Worm (Caenorhabditis elegans) whole organism, mixed stage, embryonic: Measurements from ENCODE around the gene F26D11.13.

Experiments
- M03D4.4 ChIP-seq: sonication (generic microtip); optimal IDR thresholded peaks from 2 replicates; lab custom pipeline; 2017; ENCODE audit warnings: mild to moderate bottlenecking, missing genetic modification characterization, missing compliant biosample characterization
- bed-3 ChIP-seq: fragments of 200-800 bp; sonication (Bioruptor generic); optimal IDR thresholded peaks from 3 replicates; lab custom pipeline; 2018; ENCODE audit warnings: mild to moderate bottlenecking, missing genetic modification characterization, moderate library complexity, missing compliant biosample characterization
- blmp-1 ChIP-seq: fragments of 150-350 bp; optimal IDR thresholded peaks from 2 replicates; lab custom pipeline; 2014; ENCODE audit warnings: missing biosample characterization, missing genetic modification characterization
- ceh-39 ChIP-seq: fragments of 150-350 bp; optimal IDR thresholded peaks from 2 replicates; lab custom pipeline; 2014; ENCODE audit warnings: missing biosample characterization, missing genetic modification characterization
- ceh-43 ChIP-seq: fragments of 200-800 bp; sonication (Bioruptor generic); optimal IDR thresholded peaks from 2 replicates; lab custom pipeline; 2018; ENCODE audit warnings: mild to moderate bottlenecking, missing genetic modification characterization, moderate library complexity, missing compliant biosample characterization
- ceh-83 ChIP-seq: fragments of 200-800 bp; sonication (Bioruptor generic); optimal IDR thresholded peaks from 2 replicates; lab custom pipeline; 2018; ENCODE audit warnings: mild to moderate bottlenecking, missing genetic modification characterization, missing compliant biosample characterization
- ces-1 ChIP-seq: fragments of 150-350 bp; optimal IDR thresholded peaks from 2 replicates; lab custom pipeline; 2014; ENCODE audit warnings: missing biosample characterization, missing genetic modification reagents, missing genetic modification characterization
- cnd-1 ChIP-seq: fragments of 200-800 bp; sonication (Bioruptor generic); optimal IDR thresholded peaks from 2 replicates; lab custom pipeline; 2018; ENCODE audit warnings: mild to moderate bottlenecking, missing genetic modification characterization, missing compliant biosample characterization
- drap-1 ChIP-seq: fragments of 200-800 bp; sonication (Bioruptor generic); optimal IDR thresholded peaks from 3 replicates; lab custom pipeline; 2018; ENCODE audit warnings: mild to moderate bottlenecking, missing genetic modification characterization, missing compliant biosample characterization
- elt-1 ChIP-seq: sonication (generic microtip); optimal IDR thresholded peaks from 2 replicates; lab custom pipeline; 2017; ENCODE audit warnings: missing genetic modification characterization, mild to moderate bottlenecking, missing compliant biosample characterization, antibody characterized with exemption, moderate library complexity, borderline replicate concordance; ENCODE audit not compliant: insufficient read depth
- elt-3 ChIP-seq: fragments of 150-350 bp; optimal IDR thresholded peaks from 2 replicates; lab custom pipeline; 2014; ENCODE audit warnings: missing biosample characterization, missing genetic modification characterization
- flh-1 ChIP-seq: fragments of 200-800 bp; sonication (Bioruptor generic); optimal IDR thresholded peaks from 2 replicates; lab custom pipeline; 2018; ENCODE audit warnings: mild to moderate bottlenecking, missing genetic modification characterization, moderate library complexity, missing compliant biosample characterization
- ham-2 ChIP-seq: fragments of 200-800 bp; sonication (Bioruptor generic); optimal IDR thresholded peaks from 2 replicates; lab custom pipeline; 2018; ENCODE audit warnings: mild to moderate bottlenecking, missing genetic modification characterization, missing compliant biosample characterization
- hlh-1 ChIP-seq: fragments of 150-350 bp; optimal IDR thresholded peaks from 2 replicates; lab custom pipeline; 2014; ENCODE audit warnings: missing biosample characterization, missing genetic modification reagents, missing genetic modification characterization
- lin-13 ChIP-seq: fragments of 150-350 bp; optimal IDR thresholded peaks from 2 replicates; lab custom pipeline; 2014; ENCODE audit warnings: missing biosample characterization, missing genetic modification characterization
- lin-32 ChIP-seq: fragments of 200-800 bp; sonication (Bioruptor generic); optimal IDR thresholded peaks from 2 replicates; lab custom pipeline; 2018; ENCODE audit warnings: mild to moderate bottlenecking, missing genetic modification characterization, missing compliant biosample characterization
- lsy-2 ChIP-seq: fragments of 150-350 bp; optimal IDR thresholded peaks from 2 replicates; lab custom pipeline; 2014; ENCODE audit warnings: missing biosample characterization, missing genetic modification characterization
- mab-5 ChIP-seq: fragments of 150-350 bp; optimal IDR thresholded peaks from 2 replicates; lab custom pipeline; 2014; ENCODE audit warnings: missing biosample characterization, missing genetic modification characterization
- mep-1 ChIP-seq: fragments of 150-350 bp; optimal IDR thresholded peaks from 2 replicates; lab custom pipeline; 2017; ENCODE audit warnings: missing biosample characterization, missing genetic modification reagents, missing genetic modification characterization, inconsistent platforms
- mls-2 ChIP-seq: sonication (generic microtip); optimal IDR thresholded peaks from 2 replicates; lab custom pipeline; 2016; ENCODE audit warnings: mild to moderate bottlenecking, missing genetic modification characterization, moderate library complexity, missing compliant biosample characterization
- nhr-12 ChIP-seq: fragments of 150-350 bp; optimal IDR thresholded peaks from 2 replicates; lab custom pipeline; 2014; ENCODE audit warnings: missing biosample characterization, missing genetic modification characterization
- nhr-2 ChIP-seq: fragments of 150-350 bp; optimal IDR thresholded peaks from 2 replicates; lab custom pipeline; 2014; ENCODE audit warnings: missing biosample characterization, missing genetic modification characterization
- nhr-237 ChIP-seq: fragments of 150-350 bp; optimal IDR thresholded peaks from 2 replicates; lab custom pipeline; 2014; ENCODE audit warnings: missing biosample characterization, missing genetic modification characterization
- pha-4 ChIP-seq: fragments of 150-350 bp; optimal IDR thresholded peaks from 2 replicates; lab custom pipeline; 2018; ENCODE audit warnings: missing biosample characterization, missing genetic modification reagents, missing genetic modification characterization
- sem-2 ChIP-seq: fragments of 200-800 bp; sonication (Bioruptor generic); optimal IDR thresholded peaks from 2 replicates; lab custom pipeline; 2018; ENCODE audit warnings: mild to moderate bottlenecking, missing genetic modification characterization, missing compliant biosample characterization
- snpc-4 ChIP-seq: fragments of 150-350 bp; optimal IDR thresholded peaks from 2 replicates; lab custom pipeline; 2014; ENCODE audit warnings: missing biosample characterization, missing genetic modification characterization
- sptf-1 ChIP-seq: sonication (generic microtip); optimal IDR thresholded peaks from 2 replicates; lab custom pipeline; 2017; ENCODE audit warnings: mild to moderate bottlenecking, missing genetic modification characterization, moderate library complexity, missing compliant biosample characterization
- tbx-8 ChIP-seq: fragments of 200-800 bp; sonication (Bioruptor generic); optimal IDR thresholded peaks from 2 replicates; lab custom pipeline; 2018; ENCODE audit warnings: mild to moderate bottlenecking, missing genetic modification characterization, moderate library complexity, missing compliant biosample characterization
- unc-120 ChIP-seq: sonication (generic microtip); optimal IDR thresholded peaks from 2 replicates; lab custom pipeline; 2017; ENCODE audit warnings: missing genetic modification characterization, missing compliant biosample characterization; ENCODE audit not compliant: poor library complexity, severe bottlenecking
- unc-62 ChIP-seq: fragments of 150-350 bp; optimal IDR thresholded peaks from 2 replicates; lab custom pipeline; 2014; ENCODE audit warnings: missing biosample characterization, missing genetic modification reagents, missing genetic modification characterization
- zip-8 ChIP-seq: fragments of 150-350 bp; optimal IDR thresholded peaks from 2 replicates; lab custom pipeline; 2014; ENCODE audit warnings: missing biosample characterization, missing genetic modification characterization
- ztf-11 ChIP-seq: fragments of 150-350 bp; optimal IDR thresholded peaks from 2 replicates; lab custom pipeline; 2014; ENCODE audit warnings: missing biosample characterization, missing genetic modification characterization

Gene F26D11.13

DNA sequence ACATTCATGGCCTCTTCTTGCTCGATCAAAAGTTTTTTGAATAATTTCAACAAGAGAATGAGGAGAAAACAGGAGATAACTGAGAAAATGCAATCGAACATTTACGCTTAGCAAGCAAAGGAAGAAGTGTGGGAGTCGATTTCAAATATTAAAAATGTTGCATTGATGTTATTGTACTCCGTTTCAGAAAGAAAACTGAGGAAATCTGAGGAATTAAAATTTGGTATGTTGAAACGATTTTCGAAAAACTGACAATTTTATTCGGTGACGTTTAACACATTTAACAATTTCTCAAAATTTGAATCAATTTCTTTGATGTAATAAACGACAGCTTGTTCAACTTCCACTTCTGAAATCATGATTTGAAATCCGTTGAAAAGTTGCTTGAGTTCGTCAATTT lies at the start of gene F26D11.13:
F26D11.13 (minus strand) TSS at position 101 of the 400 bp plus-strand sequence.
- TF ChIP-seq tbx-8 (GFP tag; lab: Kevin White, UChicago) (no peak), mab-5 (tag; lab: Kevin White, UChicago) (no peak), unc-120 (no peak), unc-62 (no peak), ham-2 (no peak), sptf-1 (no peak), cnd-1 (tag; lab: Kevin White, UChicago) (no peak), nhr-237 (tag; lab: Kevin White, UChicago) (no peak), lsy-2 (tag; lab: Kevin White, UChicago) (no peak), lin-32 (GFP tag; lab: Kevin White, UChicago) (no peak), elt-3 (tag; lab: Kevin White, UChicago) (no peak), snpc-4 (tag; lab: Kevin White, UChicago) (no peak), ceh-39 (tag; lab: Kevin White, UChicago) (no peak), hlh-1 (tag; lab: Kevin White, UChicago) (no peak), ceh-83 (no peak), ceh-43 (GFP tag; lab: Kevin White, UChicago) (no peak), sem-2 (GFP tag; lab: Kevin White, UChicago) (no peak), pha-4 (tag; lab: Kevin White, UChicago) (no peak)

DNA sequence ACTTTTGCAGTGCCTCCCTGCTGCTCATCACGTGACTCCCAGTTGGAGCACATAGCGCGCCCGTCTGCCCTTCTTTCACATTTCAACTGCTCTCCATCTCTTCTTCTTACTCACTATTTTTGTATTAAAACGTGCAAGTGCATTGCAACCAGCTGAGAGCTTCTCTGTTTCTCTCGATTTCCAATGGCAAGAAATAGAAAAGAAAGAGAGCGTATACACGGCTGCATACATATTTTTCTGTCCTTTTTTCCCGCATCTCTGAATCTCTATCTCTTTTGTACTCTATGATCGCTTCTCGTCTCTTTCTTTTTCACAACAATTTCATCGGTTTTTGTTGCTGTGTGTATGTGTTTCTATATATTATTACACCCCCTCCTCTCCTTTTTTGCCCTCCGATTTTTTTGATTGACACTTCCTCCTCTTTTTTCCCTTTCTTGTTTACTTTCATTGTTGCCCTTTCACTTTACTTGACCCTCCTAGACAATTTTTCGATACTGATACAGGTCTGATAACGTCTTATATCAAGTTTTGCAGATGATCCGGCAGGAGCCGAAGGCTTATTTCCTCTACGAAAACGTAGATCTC lies 46.6 kb upstream of the F26D11.13 start, which contains the start of gene Y97E10AR.1:
Y97E10AR.1 (plus strand) TSS at position 535 of the 585 bp plus-strand sequence.
- TF ChIP-seq zip-8 (tag; lab: Kevin White, UChicago), result no peak
- TF ChIP-seq mls-2 (tag; lab: Kevin White, UChicago), result peak; percentile 55
- no peak for TF ChIP-seq ztf-11 (tag; lab: Kevin White, UChicago)
- TF ChIP-seq mep-1 (tag; lab: Kevin White, UChicago), result peak; percentile 43
- peak; percentile 55 for TF ChIP-seq blmp-1 (tag; lab: Kevin White, UChicago)
- peak; percentile 42 for TF ChIP-seq lsy-2 (tag; lab: Kevin White, UChicago)
- peak; percentile 85 for TF ChIP-seq unc-62
- TF ChIP-seq M03D4.4 (tag; lab: Kevin White, UChicago), result no peak
- peak; percentile 39 for TF ChIP-seq drap-1
- peak; percentile 7 for TF ChIP-seq pha-4 (tag; lab: Kevin White, UChicago)
- TF ChIP-seq nhr-2 (tag; lab: Kevin White, UChicago), result no peak
- TF ChIP-seq sptf-1, result peak; percentile 28
- no peak for TF ChIP-seq ham-2
- TF ChIP-seq lin-13 (tag; lab: Kevin White, UChicago), result no peak
- TF ChIP-seq hlh-1 (tag; lab: Kevin White, UChicago), result peak; percentile 85
- no peak for TF ChIP-seq tbx-8 (GFP tag; lab: Kevin White, UChicago)
- TF ChIP-seq mab-5 (tag; lab: Kevin White, UChicago), result peak; percentile 2
- TF ChIP-seq unc-120, result peak; percentile 98
- peak; percentile 69 for TF ChIP-seq nhr-237 (tag; lab: Kevin White, UChicago)
- TF ChIP-seq elt-1 (tag; lab: Kevin White, UChicago), result no peak
- peak; percentile 82 for TF ChIP-seq ces-1 (GFP tag; lab: Kevin White, UChicago)

DNA sequence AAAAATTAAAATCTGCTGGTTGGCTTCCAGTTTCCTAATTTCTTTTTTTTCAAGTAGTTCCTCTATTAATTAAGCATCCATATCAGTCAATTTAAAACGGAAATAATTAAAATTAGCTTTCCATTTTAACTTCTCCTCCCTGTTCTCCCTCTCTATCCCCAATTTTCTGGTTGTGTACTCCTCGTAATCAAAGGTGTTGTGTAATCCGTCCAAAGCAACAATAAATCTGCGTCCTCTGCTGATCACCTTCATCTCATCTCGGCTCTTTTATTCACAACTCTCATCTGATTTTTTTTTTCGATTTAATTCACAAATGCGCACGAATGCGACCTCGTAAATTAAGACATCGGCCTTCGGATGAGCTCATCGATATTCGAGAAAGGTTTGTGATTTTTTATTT lies 41.4 kb upstream of the F26D11.13 start, which contains the start of gene Y97E10AR.2:
Y97E10AR.2 (plus strand) TSS at position 301 of the 400 bp plus-strand sequence.
- TF ChIP-seq elt-1 (tag; lab: Kevin White, UChicago), result no peak
- TF ChIP-seq hlh-1 (tag; lab: Kevin White, UChicago), result peak; percentile 26

DNA sequence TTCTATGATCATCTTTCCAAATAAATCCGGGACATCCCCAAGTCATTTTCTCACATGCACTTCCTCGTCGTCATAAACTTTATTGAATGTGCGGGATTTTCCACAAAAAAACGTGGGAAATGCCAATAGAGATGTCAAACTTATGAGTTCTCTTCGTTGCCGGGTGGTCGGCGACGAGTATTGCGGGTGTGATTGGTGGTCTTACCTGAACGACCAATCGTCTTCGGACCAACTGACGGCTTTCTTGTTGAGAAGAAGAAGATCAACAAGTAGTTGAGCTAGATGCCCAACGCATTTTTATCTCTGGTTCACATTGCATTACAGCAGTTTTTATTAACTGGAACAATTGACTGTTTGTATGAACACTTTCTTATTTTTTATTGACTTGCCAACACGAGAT lies 40.7 kb upstream of the F26D11.13 start:
- no peak for TF ChIP-seq ham-2
- no peak for TF ChIP-seq lin-13 (tag; lab: Kevin White, UChicago)
- TF ChIP-seq ces-1 (GFP tag; lab: Kevin White, UChicago), result no peak
- TF ChIP-seq nhr-12 (tag; lab: Kevin White, UChicago), result no peak
- no peak for TF ChIP-seq elt-3 (tag; lab: Kevin White, UChicago)
- TF ChIP-seq hlh-1 (tag; lab: Kevin White, UChicago), result peak; percentile 53

DNA sequence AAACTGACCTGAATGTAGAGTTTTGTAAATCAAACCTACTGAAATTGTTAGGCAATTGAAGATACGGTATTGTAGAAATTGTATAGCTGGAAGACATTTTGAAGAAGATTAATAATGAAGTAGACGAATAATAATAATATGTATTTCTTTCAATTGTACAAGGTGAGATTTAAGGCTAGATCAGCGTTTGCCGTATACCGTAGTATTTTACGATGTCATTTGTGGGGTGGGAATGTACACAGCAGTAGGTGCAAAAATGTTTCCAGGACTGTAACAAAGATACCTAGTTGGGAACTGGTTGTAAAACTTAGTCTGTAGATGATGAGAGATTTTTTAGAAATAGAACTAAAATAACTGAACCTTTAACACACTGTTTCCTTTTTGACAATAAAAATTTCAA lies 40.1 kb upstream of the F26D11.13 start, which contains the start of gene ceh-76:
ceh-76 (minus strand) TSS at position 101 of the 400 bp plus-strand sequence.
- TF ChIP-seq bed-3 (GFP tag; lab: Kevin White, UChicago), result no peak
- no peak for TF ChIP-seq flh-1 (GFP tag; lab: Kevin White, UChicago)
- no peak for TF ChIP-seq ztf-11 (tag; lab: Kevin White, UChicago)
- TF ChIP-seq ces-1 (GFP tag; lab: Kevin White, UChicago), result no peak
- no peak for TF ChIP-seq drap-1
- no peak for TF ChIP-seq elt-3 (tag; lab: Kevin White, UChicago)
- TF ChIP-seq unc-62, result no peak
